Worm (Caenorhabditis elegans) whole organism, mixed stage, embryonic: Measurements from ENCODE around the gene nhr-100.

ENCODE experiments used
- elt-1 ChIP-seq: sonication (generic microtip); optimal IDR thresholded peaks from 2 replicates; lab custom pipeline; 2017; ENCODE audit warnings: missing genetic modification characterization, mild to moderate bottlenecking, missing compliant biosample characterization, antibody characterized with exemption, moderate library complexity, borderline replicate concordance; ENCODE audit not compliant: insufficient read depth
- lsy-2 ChIP-seq: fragments of 150-350 bp; optimal IDR thresholded peaks from 2 replicates; lab custom pipeline; 2014; ENCODE audit warnings: missing biosample characterization, missing genetic modification characterization
- mab-5 ChIP-seq: fragments of 150-350 bp; optimal IDR thresholded peaks from 2 replicates; lab custom pipeline; 2014; ENCODE audit warnings: missing biosample characterization, missing genetic modification characterization
- nhr-28 ChIP-seq: fragments of 150-350 bp; optimal IDR thresholded peaks from 2 replicates; lab custom pipeline; 2014; ENCODE audit warnings: missing biosample characterization, missing genetic modification characterization
- pha-4 ChIP-seq: fragments of 150-350 bp; optimal IDR thresholded peaks from 2 replicates; lab custom pipeline; 2018; ENCODE audit warnings: missing biosample characterization, missing genetic modification reagents, missing genetic modification characterization
- sem-2 ChIP-seq: fragments of 200-800 bp; sonication (Bioruptor generic); optimal IDR thresholded peaks from 2 replicates; lab custom pipeline; 2018; ENCODE audit warnings: mild to moderate bottlenecking, missing genetic modification characterization, missing compliant biosample characterization
- snpc-4 ChIP-seq: fragments of 150-350 bp; optimal IDR thresholded peaks from 2 replicates; lab custom pipeline; 2014; ENCODE audit warnings: missing biosample characterization, missing genetic modification characterization
- unc-120 ChIP-seq: sonication (generic microtip); optimal IDR thresholded peaks from 2 replicates; lab custom pipeline; 2017; ENCODE audit warnings: missing genetic modification characterization, missing compliant biosample characterization; ENCODE audit not compliant: poor library complexity, severe bottlenecking

DNA sequence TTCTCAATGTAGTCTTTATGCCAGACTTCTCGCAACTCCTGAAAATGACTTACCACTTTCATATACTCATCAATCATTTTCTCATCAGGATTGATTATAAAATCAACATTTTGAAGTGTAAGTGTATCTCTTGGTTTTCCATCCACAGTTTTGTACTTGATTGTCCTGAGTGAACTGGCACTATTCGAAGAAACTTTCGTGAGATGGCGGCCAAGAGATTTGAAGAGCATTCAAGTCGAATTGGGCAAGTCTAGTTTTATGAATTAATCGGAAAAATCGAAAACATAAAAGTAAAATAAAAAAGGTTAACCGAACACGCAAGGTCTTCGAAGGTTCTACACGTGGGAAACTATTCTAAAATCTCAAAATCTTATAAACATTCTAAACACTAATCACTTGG is 14.4 kb downstream of the nhr-100 start, which contains the start of gene C28D4.7:
- TF ChIP-seq pha-4 (tag; lab: Kevin White, UChicago) (no peak), sem-2 (GFP tag; lab: Kevin White, UChicago) (no peak), lsy-2 (tag; lab: Kevin White, UChicago) (no peak), snpc-4 (tag; lab: Kevin White, UChicago) (no peak), mab-5 (tag; lab: Kevin White, UChicago) (no peak), nhr-28 (tag; lab: Kevin White, UChicago) (no peak), elt-1 (no peak), unc-120 (tag; lab: Kevin White, UChicago) (no peak)
